Worm (Caenorhabditis elegans) whole organism, midembryonic: ENCODE measurements around the gene his-64.
"Not testable (repeated sequence)": the region's sequence is repeated elsewhere in the genome, so short reads cannot be mapped to it uniquely, and the experiment has no call there.

Experiments used
- cog-1 ChIP-seq: sonication (generic microtip); optimal IDR thresholded peaks from 2 replicates; lab custom pipeline; 2016; ENCODE audit warnings: missing genetic modification characterization, missing compliant biosample characterization
- klf-2 ChIP-seq: fragments of 200-800 bp; sonication (Bioruptor generic); conservative IDR thresholded peaks from 2 replicates; pipeline ENCODE4 v1.3.6; 2022; ENCODE audit warnings: missing genetic modification reagents, missing genetic modification characterization, missing compliant biosample characterization
- med-1 ChIP-seq: sonication (generic microtip); optimal IDR thresholded peaks from 2 replicates; lab custom pipeline; 2017; ENCODE audit warnings: missing genetic modification characterization, mild to moderate bottlenecking, missing compliant biosample characterization, antibody characterized with exemption, missing genetic modification reagents; ENCODE audit not compliant: insufficient read depth
- ref-1 ChIP-seq: fragments of 200-800 bp; sonication (Bioruptor generic); conservative IDR thresholded peaks from 2 replicates; pipeline ENCODE4 v1.3.6; 2022; ENCODE audit warnings: missing genetic modification reagents, missing genetic modification characterization, missing compliant biosample characterization
- ztf-23 ChIP-seq: fragments of 200-800 bp; sonication (Bioruptor generic); IDR thresholded peaks from 2 replicates; pipeline ENCODE4 v1.3.6; 2022; ENCODE audit warnings: missing genetic modification reagents, missing genetic modification characterization, missing compliant biosample characterization

DNA sequence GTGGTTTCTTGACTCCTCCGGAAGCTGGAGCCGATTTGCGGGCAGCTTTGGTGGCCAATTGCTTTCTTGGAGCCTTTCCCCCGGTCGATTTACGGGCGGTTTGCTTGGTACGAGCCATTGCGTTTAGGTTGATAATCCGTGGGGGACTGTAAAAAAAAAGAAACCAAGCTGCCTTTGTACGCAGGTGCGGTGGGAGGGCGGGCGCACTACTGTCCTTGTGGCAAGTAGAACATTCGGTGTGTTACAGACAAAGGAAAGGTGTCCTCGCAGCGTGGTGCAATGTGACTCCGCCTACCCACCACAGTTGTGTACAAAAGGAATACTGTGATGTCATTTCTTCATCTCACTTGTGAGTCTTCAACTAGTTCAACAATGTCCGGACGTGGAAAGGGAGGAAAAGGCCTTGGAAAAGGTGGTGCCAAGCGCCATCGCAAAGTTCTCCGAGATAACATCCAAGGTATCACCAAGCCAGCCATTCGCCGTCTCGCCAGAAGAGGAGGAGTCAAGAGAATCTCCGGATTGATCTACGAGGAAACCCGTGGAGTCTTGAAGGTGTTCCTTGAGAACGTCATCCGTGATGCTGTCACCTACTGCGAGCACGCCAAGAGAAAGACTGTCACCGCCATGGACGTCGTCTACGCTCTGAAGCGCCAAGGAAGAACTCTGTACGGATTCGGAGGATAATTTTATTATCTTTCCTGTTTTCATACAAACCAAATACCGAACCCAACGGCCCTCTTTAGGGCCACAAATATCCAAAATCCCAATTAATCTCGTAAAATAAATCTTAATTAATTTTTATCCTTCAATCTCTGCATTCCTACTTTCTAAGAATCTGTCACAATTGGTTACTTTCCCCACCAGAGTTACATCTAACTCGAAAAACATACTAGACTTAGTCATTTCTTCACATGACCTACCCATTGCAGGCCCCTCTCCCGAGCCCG, at the start of gene his-64, which contains the start of gene his-63:
- TF ChIP-seq ztf-23 (GFP tag; lab: Robert Waterston, UW), result peak; percentile 57; the same call in 1 of the 2 replicates
- not testable (repeated sequence) for TF ChIP-seq klf-2 (GFP tag; lab: Robert Waterston, UW); med-1; cog-1 (tag; lab: Kevin White, UChicago); ref-1
